Fruit fly (Drosophila melanogaster) whole organism, embryonic: ENCODE data around the gene Ttc19.

ENCODE experiments used
- Adf1 ChIP-seq: fragments of 200-800 bp; sonication (Bioruptor generic); IDR thresholded peaks from 2 replicates; pipeline ENCODE4 v1.3.6; 2022; ENCODE audit warnings: missing biosample characterization, missing genetic modification characterization
- CG10543 ChIP-seq: fragments of 200-800 bp; sonication (Bioruptor generic); optimal IDR thresholded peaks from 3 replicates; lab custom pipeline; 2017; ENCODE audit warnings: missing biosample characterization, mild to moderate bottlenecking, missing genetic modification characterization, moderate library complexity
- CG11247 ChIP-seq: fragments of 200-800 bp; sonication (Bioruptor generic); IDR thresholded peaks from 2 replicates; pipeline ENCODE4 v1.3.6; 2022; ENCODE audit warnings: missing biosample characterization, missing genetic modification characterization
- CG11504 ChIP-seq: fragments of 200-800 bp; sonication (Bioruptor generic); optimal IDR thresholded peaks from 3 replicates; lab custom pipeline; 2019; ENCODE audit warnings: missing biosample characterization, mild to moderate bottlenecking, missing genetic modification characterization, moderate library complexity
- CG13287 ChIP-seq: fragments of 200-800 bp; sonication (Bioruptor generic); IDR thresholded peaks from 2 replicates; pipeline ENCODE4 v1.3.6; 2022; ENCODE audit warnings: missing biosample characterization, missing genetic modification characterization; ENCODE audit not compliant: partially characterized antibody
- CG13894 ChIP-seq: fragments of 200-800 bp; sonication (Bioruptor generic); optimal IDR thresholded peaks from 3 replicates; lab custom pipeline; 2018; ENCODE audit warnings: missing biosample characterization, mild to moderate bottlenecking, missing genetic modification characterization, moderate library complexity
- CG16813 ChIP-seq: fragments of 200-800 bp; sonication (Bioruptor generic); IDR thresholded peaks from 3 replicates; pipeline ENCODE4 v1.3.6; 2022; ENCODE audit warnings: missing biosample characterization, missing genetic modification characterization; ENCODE audit not compliant: partially characterized antibody
- CG17361 ChIP-seq: fragments of 200-800 bp; sonication (Bioruptor generic); IDR thresholded peaks from 3 replicates; pipeline ENCODE4 v1.3.6; 2022; ENCODE audit warnings: missing biosample characterization, missing genetic modification characterization
- CG17912 ChIP-seq: fragments of 200-800 bp; sonication (Bioruptor generic); optimal IDR thresholded peaks from 2 replicates; lab custom pipeline; 2018; ENCODE audit warnings: missing biosample characterization, mild to moderate bottlenecking, missing genetic modification characterization
- CG18011 ChIP-seq: fragments of 200-800 bp; sonication (Bioruptor generic); optimal IDR thresholded peaks from 2 replicates; lab custom pipeline; 2017; ENCODE audit warnings: missing biosample characterization, missing genetic modification characterization, mild to moderate bottlenecking, moderate library complexity, missing genotype
- CG3838 ChIP-seq: fragments of 200-800 bp; sonication (Bioruptor generic); optimal IDR thresholded peaks from 3 replicates; lab custom pipeline; 2016; ENCODE audit warnings: missing biosample characterization, missing genetic modification characterization
- CG4360 ChIP-seq: fragments of 200-800 bp; sonication (Bioruptor generic); IDR thresholded peaks from 2 replicates; pipeline ENCODE4 v1.3.6; 2022; ENCODE audit warnings: missing biosample characterization, missing genetic modification characterization
- CG4617 ChIP-seq: fragments of 200-800 bp; sonication (Bioruptor generic); optimal IDR thresholded peaks from 3 replicates; lab custom pipeline; 2016; ENCODE audit warnings: missing biosample characterization, missing genetic modification characterization, borderline replicate concordance
- CG6175 ChIP-seq: fragments of 200-800 bp; sonication (Bioruptor generic); IDR thresholded peaks from 3 replicates; pipeline ENCODE4 v1.3.6; 2022; ENCODE audit warnings: missing biosample characterization, missing genetic modification characterization
- CG7786 ChIP-seq: fragments of 200-800 bp; sonication (Bioruptor generic); optimal IDR thresholded peaks from 2 replicates; lab custom pipeline; 2016; ENCODE audit warnings: missing biosample characterization, missing genetic modification characterization
- CG8478 ChIP-seq: fragments of >200 bp; optimal IDR thresholded peaks from 2 replicates; lab custom pipeline; 2018
- Deaf1 ChIP-seq: fragments of 200-800 bp; optimal IDR thresholded peaks from 3 replicates; lab custom pipeline; 2019; ENCODE audit warnings: missing biosample characterization, mild to moderate bottlenecking, missing genetic modification characterization, moderate library complexity
- H15 ChIP-seq: fragments of 200-800 bp; sonication (Bioruptor generic); IDR thresholded peaks from 3 replicates; pipeline ENCODE4 v1.3.6; 2022; ENCODE audit warnings: missing biosample characterization, missing genetic modification characterization
- Hey ChIP-seq: fragments of 200-800 bp; sonication (Bioruptor generic); optimal IDR thresholded peaks from 3 replicates; lab custom pipeline; 2018; ENCODE audit warnings: missing biosample characterization, mild to moderate bottlenecking, missing genetic modification characterization
- Hr51 ChIP-seq, 2 experiments: fragments of 200-800 bp; sonication (Bioruptor generic); optimal IDR thresholded peaks; 2 replicates in 1 of 2; 3 replicates in 1 of 2; lab custom pipeline; 2016 to 2018; ENCODE audit warnings: missing biosample characterization in 2 of 2, missing genetic modification characterization in 2 of 2, mild to moderate bottlenecking in 1 of 2, moderate library complexity in 1 of 2
- Kr ChIP-seq: fragments of 200-800 bp; sonication (Bioruptor generic); optimal IDR thresholded peaks from 2 replicates; lab custom pipeline; 2017; ENCODE audit warnings: missing biosample characterization, mild to moderate bottlenecking, missing genetic modification characterization
- Med ChIP-seq: fragments of 200-800 bp; sonication (Bioruptor generic); peaks from one replicate; lab custom pipeline; 2016; ENCODE audit warnings: missing biosample characterization, missing genetic modification characterization, mild to moderate bottlenecking, inconsistent platforms, moderate library complexity
- Pdp1 ChIP-seq, 2 experiments: fragments of 200-800 bp; sonication (Bioruptor generic); optimal IDR thresholded peaks; 3 replicates each; lab custom pipeline; 2016; ENCODE audit warnings: missing biosample characterization in 2 of 2, missing genetic modification characterization in 2 of 2, mild to moderate bottlenecking in 1 of 2, moderate library complexity in 1 of 2
- Stat92E ChIP-seq, 3 experiments: fragments of >200 bp in 2 of 3; fragments of 200-800 bp in 1 of 3; sonication (Bioruptor generic) in 1 of 3; optimal IDR thresholded peaks; 2 replicates each; lab custom pipeline; 2017 to 2019; ENCODE audit warnings: missing biosample characterization in 3 of 3, missing genetic modification characterization in 3 of 3, mild to moderate bottlenecking in 1 of 3, moderate library complexity in 1 of 3
- Usf ChIP-seq: fragments of 200-800 bp; sonication (Bioruptor generic); optimal IDR thresholded peaks from 2 replicates; lab custom pipeline; 2017; ENCODE audit warnings: missing genotype, missing biosample characterization, missing genetic modification characterization
- abd-A ChIP-seq: fragments of 200-800 bp; sonication (Bioruptor generic); optimal IDR thresholded peaks from 3 replicates; lab custom pipeline; 2019; ENCODE audit warnings: missing biosample characterization, mild to moderate bottlenecking, missing genetic modification characterization, moderate library complexity
- amos ChIP-seq: fragments of 200-800 bp; sonication (Bioruptor generic); IDR thresholded peaks from 2 replicates; pipeline ENCODE4 v1.3.6; 2022; ENCODE audit warnings: missing biosample characterization, missing genetic modification characterization; ENCODE audit not compliant: partially characterized antibody
- cad ChIP-seq: fragments of >200 bp; optimal IDR thresholded peaks from 2 replicates; lab custom pipeline; 2017; ENCODE audit warnings: missing biosample characterization, missing genetic modification characterization
- cg ChIP-seq: fragments of 200-800 bp; sonication (Bioruptor generic); optimal IDR thresholded peaks from 3 replicates; lab custom pipeline; 2019; ENCODE audit warnings: missing biosample characterization, mild to moderate bottlenecking, missing genetic modification characterization, moderate library complexity
- chinmo ChIP-seq: fragments of 200-800 bp; sonication (Bioruptor generic); IDR thresholded peaks from 4 replicates; pipeline ENCODE4 v1.3.6; 2022; ENCODE audit warnings: missing biosample characterization, missing genetic modification characterization; ENCODE audit not compliant: partially characterized antibody
- crol ChIP-seq: fragments of 200-800 bp; sonication (Bioruptor generic); IDR thresholded peaks from 2 replicates; pipeline ENCODE4 v1.3.6; 2022; ENCODE audit warnings: missing biosample characterization, missing genetic modification characterization
- dimm ChIP-seq: fragments of 200-800 bp; sonication (Bioruptor generic); IDR thresholded peaks from 2 replicates; pipeline ENCODE4 v1.3.6; 2022; ENCODE audit warnings: missing biosample characterization, missing genetic modification characterization
- ham ChIP-seq: fragments of 200-800 bp; sonication (Bioruptor generic); IDR thresholded peaks from 2 replicates; pipeline ENCODE4 v1.3.6; 2022; ENCODE audit warnings: missing biosample characterization, missing genetic modification characterization
- ind ChIP-seq: fragments of 200-800 bp; sonication (Bioruptor generic); optimal IDR thresholded peaks from 3 replicates; lab custom pipeline; 2016; ENCODE audit warnings: missing biosample characterization, missing genetic modification characterization
- lov ChIP-seq, 2 experiments: fragments of 200-800 bp in 1 of 2; fragments of >200 bp in 1 of 2; sonication (Bioruptor generic) in 1 of 2; IDR thresholded peaks in 1 of 2; optimal IDR thresholded peaks in 1 of 2; 2 replicates in 1 of 2; 3 replicates in 1 of 2; pipeline versions ENCODE4 v1.3.6 to Lab custom; 2017 to 2022; ENCODE audit warnings: missing biosample characterization in 1 of 2, missing genetic modification characterization in 1 of 2
- mirr ChIP-seq: fragments of 200-800 bp; sonication (Bioruptor generic); optimal IDR thresholded peaks from 3 replicates; lab custom pipeline; 2018; ENCODE audit warnings: missing biosample characterization, mild to moderate bottlenecking, missing genetic modification characterization
- nmo ChIP-seq: fragments of 200-800 bp; sonication (Bioruptor generic); optimal IDR thresholded peaks from 2 replicates; lab custom pipeline; 2018; ENCODE audit warnings: missing biosample characterization, mild to moderate bottlenecking, missing genetic modification characterization, moderate library complexity
- ranshi ChIP-seq: fragments of 200-800 bp; sonication (Bioruptor generic); IDR thresholded peaks from 2 replicates; pipeline ENCODE4 v1.3.6; 2022; ENCODE audit warnings: missing biosample characterization, missing genetic modification characterization
- ro ChIP-seq: fragments of 200-800 bp; sonication (Bioruptor generic); IDR thresholded peaks from 2 replicates; pipeline ENCODE4 v1.3.6; 2022; ENCODE audit warnings: missing biosample characterization, missing genetic modification characterization
- scrt ChIP-seq: fragments of 200-800 bp; sonication (Bioruptor generic); optimal IDR thresholded peaks from 2 replicates; lab custom pipeline; 2018; ENCODE audit warnings: missing biosample characterization, mild to moderate bottlenecking, missing genetic modification characterization, moderate library complexity
- sens-2 ChIP-seq: fragments of 200-800 bp; sonication (Bioruptor generic); IDR thresholded peaks from 2 replicates; pipeline ENCODE4 v1.3.6; 2022; ENCODE audit warnings: missing biosample characterization, missing genetic modification characterization
- trem ChIP-seq: fragments of 200-800 bp; optimal IDR thresholded peaks from 3 replicates; lab custom pipeline; 2019; ENCODE audit warnings: missing biosample characterization, mild to moderate bottlenecking, missing genetic modification characterization, moderate library complexity
- trh ChIP-seq: fragments of 200-800 bp; sonication (Bioruptor generic); optimal IDR thresholded peaks from 2 replicates; lab custom pipeline; 2016; ENCODE audit warnings: missing biosample characterization, missing genetic modification characterization
- unc-4 ChIP-seq: fragments of 200-800 bp; sonication (Bioruptor generic); IDR thresholded peaks from 2 replicates; pipeline ENCODE4 v1.3.6; 2022; ENCODE audit warnings: missing biosample characterization, missing genetic modification characterization; ENCODE audit not compliant: partially characterized antibody

The Ttc19 gene

dm6 chr2L:19027246-19027886 is 17.6 kb downstream of the Ttc19 start, which contains the start of gene Sidpn:
Gene Sidpn, plus strand, starts transcription at chr2L:19027710.
- TF ChIP-seq Deaf1 (tag; lab: Kevin White, UChicago) (peak; percentile 95), CG10543 (GFP tag; lab: Kevin White, UChicago) (peak; percentile 64), CG3838 (GFP tag; lab: Kevin White, UChicago) (no peak), ind (no peak), unc-4 (GFP tag; lab: Robert Waterston, UW) (no peak), sens-2 (GFP tag; lab: Robert Waterston, UW) (no peak), ranshi (GFP tag; lab: Robert Waterston, UW) (0 out of 2 replicates have a peak, but pooled peaks have one; percentile 16), abd-A (tag; lab: Kevin White, UChicago) (peak; percentile 99), Usf (no peak), Pdp1 (GFP tag; optimal IDR thresholded peaks at IDR 0.05; lab: Kevin White, UChicago) (no peak), Adf1 (GFP tag; lab: Robert Waterston, UW) (peak; percentile 77; the same call in 1 of the 2 replicates), CG4360 (GFP tag; lab: Robert Waterston, UW) (peak; percentile 48; the same call in 1 of the 2 replicates), CG18011 (GFP tag; lab: Kevin White, UChicago) (no peak), CG17912 (no peak), nmo (GFP tag; lab: Kevin White, UChicago) (no peak), ro (GFP tag; lab: Robert Waterston, UW) (no peak), ham (GFP tag; lab: Robert Waterston, UW) (no peak), scrt (GFP tag; lab: Kevin White, UChicago) (peak; percentile 40), cg (GFP tag; lab: Kevin White, UChicago) (peak; percentile 3), amos (GFP tag; lab: Robert Waterston, UW) (no peak; the same call in 1 of the 2 replicates), Med (GFP tag; lab: Kevin White, UChicago) (peak; percentile 78), lov (optimal IDR thresholded peaks at IDR 0.05; lab: Kevin White, UChicago) (no peak), lov (GFP tag; IDR thresholded peaks at IDR 0.05; lab: Robert Waterston, UW) (no peak), CG8478 (lab: Kevin White, UChicago) (peak; percentile 60), CG13287 (GFP tag; lab: Robert Waterston, UW) (peak; percentile 9; the same call in 1 of the 2 replicates), trem (no peak), trh (no peak), CG6175 (GFP tag; lab: Robert Waterston, UW) (0 out of 3 replicates have a peak, but pooled peaks have one; percentile 12), dimm (no peak), CG7786 (GFP tag; lab: Kevin White, UChicago) (no peak), crol (GFP tag; lab: Robert Waterston, UW) (peak; percentile 63), H15 (GFP tag; lab: Robert Waterston, UW) (no peak), Hr51 (GFP tag; optimal IDR thresholded peaks at IDR 0.05; lab: Kevin White, UChicago) (peak in 1 of 2 experiments; percentile 52), CG4617 (GFP tag; lab: Kevin White, UChicago) (no peak), Kr (GFP tag; lab: Kevin White, UChicago) (no peak), CG16813 (GFP tag; lab: Robert Waterston, UW) (no peak), chinmo (0 out of 4 replicates have a peak, but pooled peaks have one; percentile 56), mirr (GFP tag; lab: Kevin White, UChicago) (peak; percentile 47), Hey (tag; lab: Kevin White, UChicago) (peak; percentile 89), CG11247 (GFP tag; lab: Robert Waterston, UW) (peak; percentile 18; the same call in 1 of the 2 replicates), CG17361 (GFP tag; lab: Robert Waterston, UW) (no peak), cad (GFP tag; lab: Kevin White, UChicago) (no peak), CG13894 (tag; lab: Kevin White, UChicago) (peak; percentile 19), Stat92E (GFP tag; optimal IDR thresholded peaks at IDR 0.05; lab: Kevin White, UChicago) (no peak), CG11504 (tag; lab: Kevin White, UChicago) (peak; percentile 75)
- TF ChIP-seq, all 482 proteins: peak for 20
